Comparison of ENCODE assay signal across 4 fruit fly cellular contexts in the genomic region with DNA sequence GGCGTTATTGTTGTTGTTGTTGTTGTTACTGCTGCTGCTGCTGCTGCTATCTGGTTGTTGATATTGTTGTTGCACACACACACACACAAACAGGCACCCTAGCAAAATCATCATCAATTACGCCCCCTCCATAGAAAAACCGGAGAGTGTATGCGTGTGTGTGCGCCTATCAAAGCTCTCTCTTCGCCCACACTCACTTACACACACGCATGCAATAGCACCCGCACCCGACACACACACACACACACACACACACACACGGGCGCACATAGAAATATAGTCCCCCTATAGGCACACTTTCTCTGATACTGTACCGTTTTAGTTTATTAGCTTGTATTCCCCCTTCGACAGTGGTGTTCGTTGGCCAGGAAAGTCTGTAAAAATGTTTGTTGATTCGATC.
A peak's percentile ranks its signal among the peaks of the same experiment; 100 is the strongest.
TF ChIP-seq lines count a peak whose summit lies in the region.

No protein-coding gene starts in this region.

- TF ChIP-seq CTCF in whole organism, embryonic (GFP tag; optimal IDR thresholded peaks at IDR 0.05; lab: Kevin White, UChicago) = no peak

TF ChIP-seq in whole organism, adult, 20 proteins besides CTCF, POLR2A, EP300 and RAD21:
- TF ChIP-seq Hr96 (GFP tag; optimal IDR thresholded peaks at IDR 0.05; lab: Kevin White, UChicago) (no peak), pad (GFP tag; optimal IDR thresholded peaks at IDR 0.05; lab: Kevin White, UChicago) (peak; percentile 51), toe (GFP tag; optimal IDR thresholded peaks at IDR 0.05; lab: Kevin White, UChicago) (no peak), CG7045 (GFP tag; optimal IDR thresholded peaks at IDR 0.05; lab: Kevin White, UChicago) (no peak)

TF ChIP-seq in whole organism, embryonic, 481 proteins besides CTCF, POLR2A, EP300 and RAD21 (continues in another document):
- no peak for TF ChIP-seq CG8290 (GFP tag; optimal IDR thresholded peaks at IDR 0.05; lab: Kevin White, UChicago)
- peak in 1 of 2 experiments; percentile 14 for TF ChIP-seq CG8290 (tag; optimal IDR thresholded peaks at IDR 0.05; lab: Kevin White, UChicago)
- TF ChIP-seq emc (GFP tag; optimal IDR thresholded peaks at IDR 0.05; lab: Kevin White, UChicago) = no peak
- no peak for TF ChIP-seq NC2α (GFP tag; optimal IDR thresholded peaks at IDR 0.05; lab: Kevin White, UChicago)
- TF ChIP-seq Rfx (GFP tag; IDR thresholded peaks at IDR 0.05; lab: Robert Waterston, UW) = no peak
- 0 out of 4 replicates have a peak, but pooled peaks have one; percentile 20 for TF ChIP-seq chinmo (GFP tag; IDR thresholded peaks at IDR 0.05; lab: Robert Waterston, UW; ENCODE audit: partially characterized antibody)
- TF ChIP-seq pan (optimal IDR thresholded peaks at IDR 0.05; lab: Kevin White, UChicago) = no peak
- TF ChIP-seq pan (GFP tag; optimal IDR thresholded peaks at IDR 0.05 in 1 of 2, IDR thresholded peaks at IDR 0.05 in 1 of 2) = no peak
- peak; percentile 70 for TF ChIP-seq cg (GFP tag; optimal IDR thresholded peaks at IDR 0.05; lab: Kevin White, UChicago)
- no peak for TF ChIP-seq hb (GFP tag; IDR thresholded peaks at IDR 0.05; lab: Robert Waterston, UW; ENCODE audit: partially characterized antibody)
- TF ChIP-seq abd-A (tag; optimal IDR thresholded peaks at IDR 0.05; lab: Kevin White, UChicago) = peak; percentile 3
- TF ChIP-seq cas (GFP tag; IDR thresholded peaks at IDR 0.05; lab: Robert Waterston, UW) = no peak
- peak; percentile 42 for TF ChIP-seq Med (GFP tag; lab: Kevin White, UChicago)
- TF ChIP-seq CG15011 (GFP tag; optimal IDR thresholded peaks at IDR 0.05; lab: Kevin White, UChicago) = no peak
- TF ChIP-seq Trl (optimal IDR thresholded peaks at IDR 0.05; lab: Kevin White, UChicago) = peak in 1 of 2 experiments; percentile 32
- no peak for TF ChIP-seq Trl (GFP tag; optimal IDR thresholded peaks at IDR 0.05; lab: Kevin White, UChicago)
- peak; percentile 22 for TF ChIP-seq Ets65A (GFP tag; lab: Kevin White, UChicago)
- TF ChIP-seq CG4820 (GFP tag; optimal IDR thresholded peaks at IDR 0.05; lab: Kevin White, UChicago) = no peak
- no peak for TF ChIP-seq Optix (GFP tag; IDR thresholded peaks at IDR 0.05; lab: Robert Waterston, UW)
- peak; percentile 71 for TF ChIP-seq CG4360 (GFP tag; IDR thresholded peaks at IDR 0.05; lab: Robert Waterston, UW)
- TF ChIP-seq CG6689 (GFP tag; IDR thresholded peaks at IDR 0.05; lab: Robert Waterston, UW) = no peak
- TF ChIP-seq Bgb (GFP tag; IDR thresholded peaks at IDR 0.05; lab: Robert Waterston, UW; ENCODE audit: partially characterized antibody) = no peak
- TF ChIP-seq TFAM (GFP tag; optimal IDR thresholded peaks at IDR 0.05; lab: Kevin White, UChicago) = no peak
- no peak for TF ChIP-seq CG16813 (GFP tag; IDR thresholded peaks at IDR 0.05; lab: Robert Waterston, UW; ENCODE audit: partially characterized antibody)
- peak; percentile 6 for TF ChIP-seq Deaf1 (tag; optimal IDR thresholded peaks at IDR 0.05; lab: Kevin White, UChicago)
- TF ChIP-seq dimm (GFP tag; IDR thresholded peaks at IDR 0.05; lab: Robert Waterston, UW) = no peak
- TF ChIP-seq Stat92E (GFP tag; optimal IDR thresholded peaks at IDR 0.05; lab: Kevin White, UChicago) = no peak
- TF ChIP-seq trh (GFP tag; optimal IDR thresholded peaks at IDR 0.05; lab: Kevin White, UChicago) = no peak

TF ChIP-seq in whole organism, pupa, 21 proteins besides CTCF, POLR2A, EP300 and RAD21:
- TF ChIP-seq CG13204 (GFP tag; optimal IDR thresholded peaks at IDR 0.05; lab: Kevin White, UChicago) (no peak), CG17806 (tag; optimal IDR thresholded peaks at IDR 0.05; lab: Kevin White, UChicago) (no peak), D1 (tag; optimal IDR thresholded peaks at IDR 0.05; lab: Kevin White, UChicago) (no peak), CG4496 (GFP tag; IDR thresholded peaks at IDR 0.05; lab: Robert Waterston, UW) (0 out of 3 replicates have a peak, but pooled peaks have one; percentile 13), Snoo (tag; optimal IDR thresholded peaks at IDR 0.05; lab: Kevin White, UChicago) (no peak), CG8301 (tag; optimal IDR thresholded peaks at IDR 0.05; lab: Kevin White, UChicago) (no peak), gl (tag; optimal IDR thresholded peaks at IDR 0.05; lab: Kevin White, UChicago) (no peak), rn (GFP tag; IDR thresholded peaks at IDR 0.05; lab: Robert Waterston, UW) (no peak)

TF ChIP-seq in whole organism, wandering third instar larva, 38 proteins besides CTCF, POLR2A, EP300 and RAD21:
- TF ChIP-seq woc (GFP tag; optimal IDR thresholded peaks at IDR 0.05; lab: Kevin White, UChicago) (no peak), jim (GFP tag; optimal IDR thresholded peaks at IDR 0.05; lab: Kevin White, UChicago) (no peak), ey (GFP tag; optimal IDR thresholded peaks at IDR 0.05; lab: Kevin White, UChicago) (no peak), foxo (GFP tag; optimal IDR thresholded peaks at IDR 0.05; lab: Kevin White, UChicago) (no peak), Dfd (GFP tag; optimal IDR thresholded peaks at IDR 0.05; lab: Kevin White, UChicago) (peak; percentile 75)
